Fruit fly (Drosophila melanogaster) whole organism, embryonic: ENCODE measurements around the gene caz.

ENCODE experiments used
- ATbp ChIP-seq: fragments of 200-800 bp; sonication (Bioruptor generic); optimal IDR thresholded peaks from 2 replicates; lab custom pipeline; 2017; ENCODE audit warnings: missing biosample characterization, mild to moderate bottlenecking, missing genetic modification characterization, missing genetic modification reagents
- Aef1 ChIP-seq: fragments of 200-800 bp; sonication (Bioruptor generic); IDR thresholded peaks from 3 replicates; pipeline ENCODE4 v1.3.6; 2022; ENCODE audit warnings: missing biosample characterization, missing genetic modification characterization
- C15 ChIP-seq: fragments of 200-800 bp; sonication (Bioruptor generic); IDR thresholded peaks from 3 replicates; pipeline ENCODE4 v1.3.6; 2022; ENCODE audit warnings: missing biosample characterization, missing genetic modification characterization
- CG11247 ChIP-seq: fragments of 200-800 bp; sonication (Bioruptor generic); IDR thresholded peaks from 2 replicates; pipeline ENCODE4 v1.3.6; 2022; ENCODE audit warnings: missing biosample characterization, missing genetic modification characterization
- CG13296 ChIP-seq: fragments of 200-800 bp; sonication (Bioruptor generic); optimal IDR thresholded peaks from 3 replicates; lab custom pipeline; 2018; ENCODE audit warnings: missing biosample characterization, mild to moderate bottlenecking, missing genetic modification characterization
- CG14050 ChIP-seq: fragments of 200-800 bp; sonication (Bioruptor generic); IDR thresholded peaks from 3 replicates; pipeline ENCODE4 v1.3.6; 2022; ENCODE audit warnings: missing biosample characterization, missing genetic modification characterization
- CG15479 ChIP-seq: fragments of 200-800 bp; sonication (Bioruptor generic); optimal IDR thresholded peaks from 3 replicates; lab custom pipeline; 2019; ENCODE audit warnings: missing biosample characterization, mild to moderate bottlenecking, missing genetic modification characterization, moderate library complexity
- CG16779 ChIP-seq: fragments of 200-800 bp; sonication (Bioruptor generic); IDR thresholded peaks from 2 replicates; pipeline ENCODE4 v1.3.6; 2022; ENCODE audit warnings: missing biosample characterization, missing genetic modification characterization
- CG17829 ChIP-seq: fragments of 200-800 bp; optimal IDR thresholded peaks from 2 replicates; lab custom pipeline; 2019; ENCODE audit warnings: missing biosample characterization, mild to moderate bottlenecking, missing genetic modification characterization, moderate library complexity
- CG18476 ChIP-seq: fragments of 200-800 bp; sonication (Bioruptor generic); optimal IDR thresholded peaks from 2 replicates; lab custom pipeline; 2016; ENCODE audit warnings: missing biosample characterization, mild to moderate bottlenecking, missing genetic modification characterization
- CG2116 ChIP-seq: fragments of 200-800 bp; sonication (Bioruptor generic); optimal IDR thresholded peaks from 3 replicates; lab custom pipeline; 2018; ENCODE audit warnings: missing biosample characterization, mild to moderate bottlenecking, missing genetic modification characterization
- CG30020 ChIP-seq: fragments of 200-800 bp; optimal IDR thresholded peaks from 2 replicates; lab custom pipeline; 2019; ENCODE audit warnings: missing biosample characterization, mild to moderate bottlenecking, missing genetic modification characterization, moderate library complexity
- CG3838 ChIP-seq: fragments of 200-800 bp; sonication (Bioruptor generic); optimal IDR thresholded peaks from 3 replicates; lab custom pipeline; 2016; ENCODE audit warnings: missing biosample characterization, missing genetic modification characterization
- CG4424 ChIP-seq: fragments of 200-800 bp; sonication (Bioruptor generic); optimal IDR thresholded peaks from 3 replicates; lab custom pipeline; 2016; ENCODE audit warnings: missing biosample characterization, missing genetic modification characterization
- CG6175 ChIP-seq: fragments of 200-800 bp; sonication (Bioruptor generic); IDR thresholded peaks from 3 replicates; pipeline ENCODE4 v1.3.6; 2022; ENCODE audit warnings: missing biosample characterization, missing genetic modification characterization
- CG8290 ChIP-seq, 3 experiments: fragments of 200-800 bp; sonication (Bioruptor generic); optimal IDR thresholded peaks; 2 replicates each; lab custom pipeline; 2016 to 2019; ENCODE audit warnings: missing biosample characterization in 3 of 3, missing genetic modification characterization in 3 of 3, mild to moderate bottlenecking in 2 of 3, moderate library complexity in 1 of 3
- CG8944 ChIP-seq: fragments of 200-800 bp; sonication (Bioruptor generic); optimal IDR thresholded peaks from 3 replicates; lab custom pipeline; 2016; ENCODE audit warnings: missing biosample characterization, missing genetic modification characterization
- Chrac-16 ChIP-seq: fragments of 200-800 bp; sonication (Bioruptor generic); optimal IDR thresholded peaks from 3 replicates; lab custom pipeline; 2016; ENCODE audit warnings: missing biosample characterization, missing genetic modification characterization
- Elba2 ChIP-seq: fragments of 200-800 bp; sonication (Bioruptor generic); optimal IDR thresholded peaks from 3 replicates; lab custom pipeline; 2016; ENCODE audit warnings: missing biosample characterization, missing genetic modification characterization
- H15 ChIP-seq: fragments of 200-800 bp; sonication (Bioruptor generic); IDR thresholded peaks from 3 replicates; pipeline ENCODE4 v1.3.6; 2022; ENCODE audit warnings: missing biosample characterization, missing genetic modification characterization
- HLH3B ChIP-seq: fragments of 200-800 bp; sonication (Bioruptor generic); IDR thresholded peaks from 2 replicates; pipeline ENCODE4 v1.3.6; 2022; ENCODE audit warnings: missing biosample characterization, missing genetic modification characterization
- MBD-R2 ChIP-seq: fragments of 200-800 bp; sonication (Bioruptor generic); IDR thresholded peaks from 2 replicates; pipeline ENCODE4 v1.3.6; 2022; ENCODE audit warnings: missing biosample characterization, missing genetic modification characterization
- Meics ChIP-seq: fragments of 200-800 bp; sonication (Bioruptor generic); optimal IDR thresholded peaks from 2 replicates; lab custom pipeline; 2017; ENCODE audit warnings: missing biosample characterization, mild to moderate bottlenecking, missing genetic modification characterization
- NC2α ChIP-seq: fragments of 200-800 bp; sonication (Bioruptor generic); optimal IDR thresholded peaks from 2 replicates; lab custom pipeline; 2016; ENCODE audit warnings: missing biosample characterization, missing genetic modification characterization
- NC2β ChIP-seq: fragments of 200-800 bp; sonication (Bioruptor generic); optimal IDR thresholded peaks from 2 replicates; lab custom pipeline; 2016; ENCODE audit warnings: missing biosample characterization, missing genetic modification characterization
- Neu2 ChIP-seq: fragments of 200-800 bp; sonication (Bioruptor generic); optimal IDR thresholded peaks from 3 replicates; lab custom pipeline; 2016; ENCODE audit warnings: missing biosample characterization, missing genetic modification characterization, borderline replicate concordance
- Nf-YA ChIP-seq: fragments of 200-800 bp; sonication (Bioruptor generic); IDR thresholded peaks from 2 replicates; pipeline ENCODE4 v1.3.6; 2022; ENCODE audit warnings: missing biosample characterization, missing genetic modification characterization
- Poxn ChIP-seq: fragments of 200-800 bp; sonication (Bioruptor generic); IDR thresholded peaks from 2 replicates; pipeline ENCODE4 v1.3.6; 2022; ENCODE audit warnings: missing biosample characterization, missing genetic modification characterization
- Rfx ChIP-seq: fragments of 200-800 bp; sonication (Bioruptor generic); IDR thresholded peaks from 2 replicates; pipeline ENCODE4 v1.3.6; 2022; ENCODE audit warnings: missing biosample characterization, missing genetic modification characterization
- TFAM ChIP-seq: fragments of 200-800 bp; sonication (Bioruptor generic); optimal IDR thresholded peaks from 2 replicates; lab custom pipeline; 2017; ENCODE audit warnings: missing biosample characterization, missing genetic modification characterization, inconsistent platforms
- bsh ChIP-seq, 2 experiments: fragments of 200-800 bp; sonication (Bioruptor generic); optimal IDR thresholded peaks; 2 replicates each; lab custom pipeline; 2017 to 2018; ENCODE audit warnings: mild to moderate bottlenecking in 2 of 2, missing biosample characterization in 2 of 2, missing genetic modification characterization in 2 of 2, moderate library complexity in 1 of 2
- btn ChIP-seq: fragments of 200-800 bp; sonication (Bioruptor generic); optimal IDR thresholded peaks from 2 replicates; lab custom pipeline; 2016; ENCODE audit warnings: missing biosample characterization, missing genetic modification characterization
- crc ChIP-seq: fragments of 200-800 bp; sonication (Bioruptor generic); optimal IDR thresholded peaks from 2 replicates; lab custom pipeline; 2016; ENCODE audit warnings: missing biosample characterization, missing genetic modification characterization
- dmrt99B ChIP-seq: fragments of 200-800 bp; sonication (Bioruptor generic); optimal IDR thresholded peaks from 2 replicates; lab custom pipeline; 2018; ENCODE audit warnings: missing biosample characterization, mild to moderate bottlenecking, missing genetic modification characterization, moderate library complexity
- hbn ChIP-seq: fragments of 200-800 bp; sonication (Bioruptor generic); IDR thresholded peaks from 2 replicates; pipeline ENCODE4 v1.3.6; 2022; ENCODE audit warnings: missing biosample characterization, missing genetic modification characterization; ENCODE audit not compliant: partially characterized antibody
- hkb ChIP-seq, 2 experiments: fragments of 200-800 bp in 1 of 2; fragments of >200 bp in 1 of 2; sonication (Bioruptor generic) in 1 of 2; IDR thresholded peaks in 1 of 2; optimal IDR thresholded peaks in 1 of 2; 2 replicates each; pipeline versions ENCODE4 v1.3.6 to Lab custom; 2017 to 2022; ENCODE audit warnings: missing biosample characterization in 1 of 2, missing genetic modification characterization in 1 of 2
- jumu ChIP-seq: fragments of 200-800 bp; sonication (Bioruptor generic); optimal IDR thresholded peaks from 3 replicates; lab custom pipeline; 2016; ENCODE audit warnings: missing biosample characterization, missing genetic modification characterization
- ken ChIP-seq: fragments of 200-800 bp; sonication (Bioruptor generic); IDR thresholded peaks from 3 replicates; pipeline ENCODE4 v1.3.6; 2022; ENCODE audit warnings: missing biosample characterization, missing genetic modification characterization
- maf-S ChIP-seq: fragments of 200-800 bp; sonication (Bioruptor generic); optimal IDR thresholded peaks from 2 replicates; lab custom pipeline; 2016; ENCODE audit warnings: missing biosample characterization, missing genetic modification characterization
- pan ChIP-seq, 4 experiments: fragments of >200 bp in 3 of 4; fragments of 200-800 bp in 1 of 4; sonication (Bioruptor generic) in 1 of 4; optimal IDR thresholded peaks in 3 of 4; IDR thresholded peaks in 1 of 4; 2 replicates each; pipeline versions ENCODE4 v1.3.6 to Lab custom; 2017 to 2022; ENCODE audit warnings: missing biosample characterization in 2 of 4, missing genetic modification characterization in 2 of 4, mixed read lengths in 1 of 4
- prd ChIP-seq, 3 experiments: fragments of >200 bp in 2 of 3; fragments of 200-800 bp in 1 of 3; sonication (Bioruptor generic) in 1 of 3; optimal IDR thresholded peaks in 2 of 3; IDR thresholded peaks in 1 of 3; 2 replicates in 2 of 3; 3 replicates in 1 of 3; pipeline versions ENCODE4 v1.3.6 to Lab custom; 2017 to 2022; ENCODE audit warnings: missing biosample characterization in 1 of 3, missing genetic modification characterization in 1 of 3
- pum ChIP-seq: fragments of 200-800 bp; sonication (Bioruptor generic); optimal IDR thresholded peaks from 2 replicates; lab custom pipeline; 2016; ENCODE audit warnings: missing biosample characterization, missing genetic modification characterization
- repo ChIP-seq: fragments of 200-800 bp; sonication (Bioruptor generic); optimal IDR thresholded peaks from 2 replicates; lab custom pipeline; 2016; ENCODE audit warnings: missing biosample characterization, missing genetic modification characterization
- run ChIP-seq: fragments of 200-800 bp; sonication (Bioruptor generic); optimal IDR thresholded peaks from 3 replicates; lab custom pipeline; 2018; ENCODE audit warnings: missing biosample characterization, mild to moderate bottlenecking, missing genetic modification characterization
- sens ChIP-seq: fragments of 200-800 bp; sonication (Bioruptor generic); peaks from one replicate; lab custom pipeline; 2016; ENCODE audit warnings: missing biosample characterization, missing genetic modification characterization
- slp2 ChIP-seq: fragments of 200-800 bp; sonication (Bioruptor generic); optimal IDR thresholded peaks from 2 replicates; lab custom pipeline; 2016; ENCODE audit warnings: missing biosample characterization, missing genetic modification characterization
- sqz ChIP-seq: fragments of 200-800 bp; sonication (Bioruptor generic); optimal IDR thresholded peaks from 3 replicates; lab custom pipeline; 2018; ENCODE audit warnings: missing biosample characterization, mild to moderate bottlenecking, missing genetic modification characterization
- yki ChIP-seq: fragments of >200 bp; optimal IDR thresholded peaks from 3 replicates; lab custom pipeline; 2018
- zen ChIP-seq: fragments of 200-800 bp; sonication (Bioruptor generic); optimal IDR thresholded peaks from 3 replicates; lab custom pipeline; 2018; ENCODE audit warnings: missing biosample characterization, mild to moderate bottlenecking, missing genetic modification characterization, moderate library complexity

The caz gene

dm6 chrX:16313078-16313875 lies 24.7 kb downstream of the caz start, which contains the start of the genes CG9915 and SWIP (continued):
- no peak for TF ChIP-seq prd (optimal IDR thresholded peaks at IDR 0.05; lab: Kevin White, UChicago)
- no peak for TF ChIP-seq prd (GFP tag; IDR thresholded peaks at IDR 0.05; lab: Robert Waterston, UW)
- no peak for TF ChIP-seq NC2β
- no peak for TF ChIP-seq yki (lab: Kevin White, UChicago)
- TF ChIP-seq Chrac-16 (GFP tag; lab: Kevin White, UChicago): no peak
- TF ChIP-seq CG13296 (GFP tag; lab: Kevin White, UChicago): no peak
- TF ChIP-seq CG30020 (tag; lab: Kevin White, UChicago): peak; percentile 95
- TF ChIP-seq bsh (GFP tag; optimal IDR thresholded peaks at IDR 0.05; lab: Kevin White, UChicago): no peak
- no peak for TF ChIP-seq dmrt99B (tag; lab: Kevin White, UChicago)
- TF ChIP-seq CG8290 (GFP tag; optimal IDR thresholded peaks at IDR 0.05; lab: Kevin White, UChicago): peak; percentile 50
- TF ChIP-seq CG8290 (tag; optimal IDR thresholded peaks at IDR 0.05; lab: Kevin White, UChicago): peak in 1 of 2 experiments; percentile 47
- TF ChIP-seq slp2 (GFP tag; lab: Kevin White, UChicago): no peak
- no peak for TF ChIP-seq NC2α (GFP tag; lab: Kevin White, UChicago)
- TF ChIP-seq CG18476: no peak
- TF ChIP-seq ken (GFP tag; lab: Robert Waterston, UW): 0 out of 3 replicates have a peak, but pooled peaks have one; percentile 14
- peak; percentile 35 for TF ChIP-seq sens (GFP tag; lab: Kevin White, UChicago)
- TF ChIP-seq hbn (GFP tag; lab: Robert Waterston, UW): no peak
- no peak for TF ChIP-seq repo
- no peak for TF ChIP-seq CG6175
- TF ChIP-seq ATbp (GFP tag; lab: Kevin White, UChicago): no peak
- TF ChIP-seq CG17829 (tag; lab: Kevin White, UChicago): peak; percentile 23
- TF ChIP-seq jumu (GFP tag; lab: Kevin White, UChicago): no peak
- no peak for TF ChIP-seq run (tag; lab: Kevin White, UChicago)
- TF ChIP-seq Poxn (GFP tag; lab: Robert Waterston, UW): no peak
- no peak for TF ChIP-seq Elba2
- no peak for TF ChIP-seq crc
- no peak for TF ChIP-seq CG8944 (GFP tag; lab: Kevin White, UChicago)
- TF ChIP-seq CG14050: no peak
- no peak for TF ChIP-seq sqz (GFP tag; lab: Kevin White, UChicago)
- no peak for TF ChIP-seq pan (optimal IDR thresholded peaks at IDR 0.05; lab: Kevin White, UChicago)
- TF ChIP-seq pan (GFP tag; optimal IDR thresholded peaks at IDR 0.05 in 1 of 2, IDR thresholded peaks at IDR 0.05 in 1 of 2): no peak
- no peak for TF ChIP-seq pum (GFP tag; lab: Kevin White, UChicago)
- no peak for TF ChIP-seq CG4424 (GFP tag; lab: Kevin White, UChicago)
- no peak for TF ChIP-seq C15 (GFP tag; lab: Robert Waterston, UW)
- TF ChIP-seq Nf-YA (GFP tag; lab: Robert Waterston, UW): no peak
- peak; percentile 25 for TF ChIP-seq Meics
- no peak for TF ChIP-seq btn (GFP tag; lab: Kevin White, UChicago)
- no peak for TF ChIP-seq maf-S (GFP tag; lab: Kevin White, UChicago)
- TF ChIP-seq CG2116: peak; percentile 76
- TF ChIP-seq CG15479 (GFP tag; lab: Kevin White, UChicago): no peak
- no peak for TF ChIP-seq H15 (GFP tag; lab: Robert Waterston, UW)
- TF ChIP-seq Neu2 (GFP tag; lab: Kevin White, UChicago): no peak
- TF ChIP-seq zen: peak; percentile 31
- no peak for TF ChIP-seq CG11247 (GFP tag; lab: Robert Waterston, UW)
- peak; percentile 27; the same call in 1 of the 2 replicates for TF ChIP-seq MBD-R2 (GFP tag; lab: Robert Waterston, UW)
- no peak for TF ChIP-seq hkb (optimal IDR thresholded peaks at IDR 0.05; lab: Kevin White, UChicago)
- no peak for TF ChIP-seq hkb (GFP tag; IDR thresholded peaks at IDR 0.05; lab: Robert Waterston, UW)
- no peak for TF ChIP-seq TFAM
- no peak for TF ChIP-seq CG16779
- TF ChIP-seq HLH3B: no peak
- no peak for TF ChIP-seq CG3838
- peak; percentile 50; the same call in 1 of the 2 replicates for TF ChIP-seq Rfx (GFP tag; lab: Robert Waterston, UW)
- no peak for TF ChIP-seq Aef1 (GFP tag; lab: Robert Waterston, UW)
